Fruit fly (Drosophila melanogaster) whole organism, embryonic: Measurements from ENCODE around the gene Jhbp2.
A peak's percentile ranks its signal among the peaks of the same experiment; 100 is the strongest.

Source experiments
- CG14014 ChIP-seq: fragments of 200-800 bp; sonication (Bioruptor generic); IDR thresholded peaks from 2 replicates; pipeline ENCODE4 v1.3.6; 2022; ENCODE audit warnings: missing biosample characterization, missing genetic modification characterization
- CG8478 ChIP-seq: fragments of >200 bp; optimal IDR thresholded peaks from 2 replicates; lab custom pipeline; 2018
- Dll ChIP-seq: fragments of 200-800 bp; sonication (Bioruptor generic); IDR thresholded peaks from 4 replicates; pipeline ENCODE4 v1.3.6; 2022; ENCODE audit warnings: missing biosample characterization, missing genetic modification characterization; ENCODE audit not compliant: partially characterized antibody
- Med ChIP-seq: fragments of 200-800 bp; sonication (Bioruptor generic); peaks from one replicate; lab custom pipeline; 2016; ENCODE audit warnings: missing biosample characterization, missing genetic modification characterization, mild to moderate bottlenecking, inconsistent platforms, moderate library complexity
- chif ChIP-seq, 2 experiments: fragments of 200-800 bp; sonication (Bioruptor generic); optimal IDR thresholded peaks; 3 replicates each; lab custom pipeline; 2016; ENCODE audit warnings: missing biosample characterization in 2 of 2, missing genetic modification characterization in 2 of 2
- pan ChIP-seq, 4 experiments: fragments of >200 bp in 3 of 4; fragments of 200-800 bp in 1 of 4; sonication (Bioruptor generic) in 1 of 4; optimal IDR thresholded peaks in 3 of 4; IDR thresholded peaks in 1 of 4; 2 replicates each; pipeline versions ENCODE4 v1.3.6 to Lab custom; 2017 to 2022; ENCODE audit warnings: missing biosample characterization in 2 of 4, missing genetic modification characterization in 2 of 4, mixed read lengths in 1 of 4

dm6 chr3R:4960898-4961819, at the start of gene Jhbp2:
- no peak for TF ChIP-seq CG8478 (lab: Kevin White, UChicago)
- no peak for TF ChIP-seq pan (optimal IDR thresholded peaks at IDR 0.05; lab: Kevin White, UChicago)
- no peak for TF ChIP-seq pan (GFP tag; optimal IDR thresholded peaks at IDR 0.05 in 1 of 2, IDR thresholded peaks at IDR 0.05 in 1 of 2)
- TF ChIP-seq Dll (GFP tag; lab: Robert Waterston, UW): no peak
- TF ChIP-seq Med (GFP tag; lab: Kevin White, UChicago): peak; percentile 43
- no peak for TF ChIP-seq CG14014 (GFP tag; lab: Robert Waterston, UW)
- TF ChIP-seq chif (GFP tag; optimal IDR thresholded peaks at IDR 0.05; lab: Kevin White, UChicago): no peak
